Worm (Caenorhabditis elegans): Measurements from ENCODE around the gene dylt-3.

Gene dylt-3

DNA sequence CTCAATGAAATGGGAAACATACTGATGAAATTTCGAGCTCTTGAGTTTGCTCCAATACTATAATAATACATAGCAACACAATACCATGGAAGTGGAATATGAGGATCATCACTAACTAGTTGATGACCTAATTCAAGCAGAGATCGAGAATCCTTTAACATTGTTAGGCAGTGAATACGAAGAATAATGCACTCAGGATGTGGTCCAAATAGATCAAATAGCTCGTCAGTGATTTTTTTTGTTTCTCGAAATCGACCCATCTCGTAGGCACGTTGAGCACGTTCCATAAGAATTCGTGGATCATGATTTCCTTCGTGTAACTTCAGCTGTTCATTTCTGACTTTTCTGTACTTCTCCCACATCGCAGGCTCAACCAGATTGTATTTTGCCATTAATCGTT is 20.6 kb upstream of the dylt-3 start:
- TF ChIP-seq tbx-2 (tag; optimal IDR thresholded peaks at IDR 0.05) (no peak), aly-2 (tag; optimal IDR thresholded peaks at IDR 0.05) (no peak), nfya-1 (tag; optimal IDR thresholded peaks at IDR 0.05; ENCODE audit: insufficient read depth) (no peak), elt-2 (tag; optimal IDR thresholded peaks at IDR 0.05) (no peak), hmg-11 (tag; optimal IDR thresholded peaks at IDR 0.05) (no peak)

DNA sequence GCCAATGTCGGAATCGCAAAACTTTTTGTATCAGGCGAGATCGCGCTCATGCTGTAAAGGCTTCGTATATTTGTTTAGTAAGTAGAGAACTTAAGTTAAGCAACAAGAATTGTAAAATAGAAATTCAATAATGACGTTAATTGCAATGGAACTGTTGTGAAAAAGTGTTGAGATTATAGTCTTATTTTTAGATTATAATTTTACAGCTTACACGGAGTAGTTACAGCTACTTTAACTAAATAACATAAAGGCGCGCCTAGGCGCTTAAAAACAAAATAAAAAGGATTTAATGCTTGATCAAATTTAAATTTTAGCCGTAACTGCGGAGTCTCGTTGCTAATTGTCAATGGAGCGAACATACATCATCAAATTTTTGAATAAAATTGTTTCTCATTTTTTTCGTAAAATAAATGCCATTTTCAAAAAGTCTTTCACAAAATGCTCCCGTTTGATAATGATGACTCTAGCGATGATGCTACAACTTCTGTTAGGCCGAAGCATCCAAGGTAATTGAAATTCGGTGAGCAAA is 19.4 kb upstream of the dylt-3 start, which contains the start of the genes emb-27 and rrf-3:
TSS of gene emb-27 (minus strand) at position 51 of the 529 bp plus-strand sequence.
TSS of gene rrf-3 (plus strand) at position 346 of the 529 bp plus-strand sequence.
- no peak for TF ChIP-seq ceh-82 (tag; optimal IDR thresholded peaks at IDR 0.05)
- TF ChIP-seq nfya-1 (tag; optimal IDR thresholded peaks at IDR 0.05; ENCODE audit: insufficient read depth), result peak; percentile 61
- TF ChIP-seq eor-1 (tag; optimal IDR thresholded peaks at IDR 0.05), result no peak
- TF ChIP-seq egl-5 (tag; optimal IDR thresholded peaks at IDR 0.05), result peak; percentile 31
- TF ChIP-seq lin-15B (tag; optimal IDR thresholded peaks at IDR 0.05), result peak; percentile 85
- TF ChIP-seq skn-1 (tag; optimal IDR thresholded peaks at IDR 0.05), result peak; percentile 26
- TF ChIP-seq pha-4 (tag; optimal IDR thresholded peaks at IDR 0.05), result peak; percentile 82
- peak; percentile 50 for TF ChIP-seq nhr-25 (tag; optimal IDR thresholded peaks at IDR 0.05)
- no peak for TF ChIP-seq hmg-11 (tag; optimal IDR thresholded peaks at IDR 0.05)

DNA sequence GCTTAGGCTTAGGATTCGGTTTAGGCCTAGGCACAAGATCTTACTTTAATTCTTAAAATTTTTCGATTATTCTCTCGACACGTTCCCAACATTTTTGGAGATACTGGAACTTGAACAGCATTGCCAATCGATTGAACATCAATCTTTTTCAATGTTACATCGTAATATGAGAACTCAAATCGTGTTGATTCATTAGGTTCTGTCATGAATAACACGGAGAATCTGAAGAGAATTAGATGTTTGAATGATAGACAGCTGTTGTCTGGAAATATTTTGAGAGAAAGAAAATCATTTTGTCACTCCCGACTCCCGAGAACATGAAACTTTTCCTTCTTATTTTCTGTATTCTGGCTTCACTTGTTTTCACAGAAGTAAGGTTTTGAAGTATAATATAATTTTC is 12.3 kb upstream of the dylt-3 start, which contains the start of gene T05C12.15:
TSS of gene T05C12.15 (plus strand) at position 301 of the 400 bp plus-strand sequence.
- no peak for TF ChIP-seq aly-2 (tag; optimal IDR thresholded peaks at IDR 0.05)
- no peak for TF ChIP-seq pha-4 (tag; optimal IDR thresholded peaks at IDR 0.05)
- no peak for TF ChIP-seq ztf-4 (tag; optimal IDR thresholded peaks at IDR 0.05)
- TF ChIP-seq elt-2 (tag; optimal IDR thresholded peaks at IDR 0.05), result no peak
- TF ChIP-seq lsy-12 (tag; optimal IDR thresholded peaks at IDR 0.05), result no peak
- TF ChIP-seq nhr-43 (tag; optimal IDR thresholded peaks at IDR 0.05; ENCODE audit: poor library complexity, severe bottlenecking), result no peak
- TF ChIP-seq tbx-2 (tag; optimal IDR thresholded peaks at IDR 0.05), result no peak
- no peak for TF ChIP-seq nhr-77 (tag; optimal IDR thresholded peaks at IDR 0.05)
- TF ChIP-seq unc-39 (tag; optimal IDR thresholded peaks at IDR 0.05), result no peak
- no peak for TF ChIP-seq ZK546.5 (tag; optimal IDR thresholded peaks at IDR 0.05)
- no peak for TF ChIP-seq ceh-82 (tag; optimal IDR thresholded peaks at IDR 0.05)
- no peak for TF ChIP-seq mml-1 (tag; optimal IDR thresholded peaks at IDR 0.05)
- no peak for TF ChIP-seq sea-2 (GFP tag; optimal IDR thresholded peaks at IDR 0.05)
- TF ChIP-seq pqm-1 (tag; optimal IDR thresholded peaks at IDR 0.05), result no peak

DNA sequence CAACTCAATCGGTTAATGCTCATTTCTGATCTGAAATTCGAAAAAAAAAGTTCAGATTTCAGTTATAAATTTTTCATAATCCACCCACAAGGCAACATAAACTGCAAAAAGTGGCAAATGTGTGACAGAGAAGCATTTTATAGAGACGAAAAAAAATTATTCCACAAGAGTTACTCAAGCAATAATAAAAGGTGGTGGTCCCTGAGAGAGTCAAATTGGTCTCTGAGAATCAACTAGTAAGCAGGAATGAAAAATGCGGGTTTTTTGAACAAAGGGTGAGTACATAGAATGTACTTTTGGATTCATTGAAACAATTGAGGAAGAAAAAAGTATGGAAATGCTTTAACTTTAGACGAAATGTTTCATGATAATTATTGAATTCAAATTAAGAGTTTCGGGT is 11.2 kb upstream of the dylt-3 start, which contains the start of gene T05C12.11:
TSS of gene T05C12.11 (minus strand) at position 101 of the 400 bp plus-strand sequence.
- TF ChIP-seq zag-1 (tag; optimal IDR thresholded peaks at IDR 0.05) (no peak), pha-4 (tag; optimal IDR thresholded peaks at IDR 0.05) (no peak), sea-2 (GFP tag; optimal IDR thresholded peaks at IDR 0.05) (no peak), nhr-77 (tag; optimal IDR thresholded peaks at IDR 0.05) (no peak), ceh-9 (tag; optimal IDR thresholded peaks at IDR 0.05) (no peak), nhr-28 (tag; optimal IDR thresholded peaks at IDR 0.05) (no peak)

DNA sequence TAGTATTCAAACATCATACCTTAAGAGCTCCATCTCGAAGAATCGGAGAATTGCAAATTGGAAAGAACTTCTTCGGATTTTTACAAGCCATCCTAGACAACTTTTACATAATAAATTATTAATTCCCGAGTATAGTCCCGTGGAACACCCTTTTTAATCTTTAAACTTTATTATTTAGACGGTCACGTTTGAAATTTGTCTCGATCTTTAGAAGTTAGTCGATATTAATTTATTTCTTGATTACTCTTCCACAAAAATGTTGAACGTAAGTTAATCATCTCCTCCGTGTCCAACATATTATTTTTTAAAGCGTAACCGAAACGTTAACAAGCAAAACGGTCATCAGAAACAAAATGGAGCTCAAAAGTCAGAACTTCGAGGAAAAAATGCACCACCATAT is 8.1 kb upstream of the dylt-3 start, which contains the start of the genes decr-1.3 and T05C12.1:
TSS of gene decr-1.3 (minus strand) at position 101 of the 400 bp plus-strand sequence.
TSS of gene T05C12.1 (plus strand) at position 232 of the 400 bp plus-strand sequence.
- TF ChIP-seq ceh-16 (tag; optimal IDR thresholded peaks at IDR 0.05), result no peak
- TF ChIP-seq egl-27 (tag; optimal IDR thresholded peaks at IDR 0.05), result no peak

DNA sequence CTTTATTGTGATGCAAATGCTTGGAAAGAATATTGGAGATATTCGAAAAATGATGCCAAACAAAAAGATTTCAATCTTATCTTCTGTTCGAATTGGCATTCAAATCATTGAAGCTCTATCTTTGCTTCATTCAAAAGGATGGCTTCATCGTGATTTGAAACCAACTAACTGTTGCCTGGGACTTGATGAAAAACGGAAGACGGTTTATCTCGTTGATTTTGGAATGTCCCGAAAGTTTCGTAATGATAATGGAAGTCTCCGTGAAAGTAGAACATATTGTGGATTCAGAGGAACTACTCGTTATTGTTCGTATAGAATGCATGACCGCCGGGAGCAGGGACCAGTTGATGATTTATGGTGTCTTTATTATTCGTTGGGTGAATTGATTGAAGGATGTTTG is 7.4 kb upstream of the dylt-3 start:
- TF ChIP-seq ceh-16 (tag; optimal IDR thresholded peaks at IDR 0.05) (no peak), aly-2 (tag; optimal IDR thresholded peaks at IDR 0.05) (no peak), snpc-4 (tag; optimal IDR thresholded peaks at IDR 0.05) (no peak), elt-2 (tag; optimal IDR thresholded peaks at IDR 0.05) (no peak), elt-3 (tag; optimal IDR thresholded peaks at IDR 0.05) (no peak), ceh-82 (tag; optimal IDR thresholded peaks at IDR 0.05) (no peak), lin-15B (tag; optimal IDR thresholded peaks at IDR 0.05) (no peak)

DNA sequence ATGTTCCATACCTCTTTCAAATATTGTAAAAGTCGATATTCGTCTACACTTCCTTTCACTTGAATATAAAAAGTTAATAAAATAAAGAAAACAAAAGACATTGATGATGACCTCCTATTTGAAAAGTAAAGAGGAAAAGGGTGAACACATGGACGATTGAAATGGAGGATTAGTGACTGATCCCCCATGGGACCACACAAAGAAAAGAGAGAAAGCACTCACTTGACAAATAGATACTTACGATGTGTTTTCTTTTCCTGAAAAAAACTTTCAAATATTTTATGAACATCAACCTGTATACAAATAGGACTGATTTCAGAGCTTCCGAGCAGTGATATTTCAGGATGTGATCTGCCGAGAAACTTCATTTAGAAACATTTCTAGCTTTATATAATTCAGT is 4.4 kb upstream of the dylt-3 start, which contains the start of gene acr-14:
TSS of gene acr-14 (minus strand) at position 101 of the 400 bp plus-strand sequence.
- TF ChIP-seq jun-1 (tag; optimal IDR thresholded peaks at IDR 0.05) (no peak), hmg-11 (tag; optimal IDR thresholded peaks at IDR 0.05) (no peak), nfya-1 (tag; optimal IDR thresholded peaks at IDR 0.05; ENCODE audit: insufficient read depth) (no peak), daf-12 (tag; optimal IDR thresholded peaks at IDR 0.05) (no peak), egl-5 (tag; optimal IDR thresholded peaks at IDR 0.05) (no peak), unc-62 (GFP tag; optimal IDR thresholded peaks at IDR 0.05) (no peak), elt-3 (tag; optimal IDR thresholded peaks at IDR 0.05) (no peak), mml-1 (tag; optimal IDR thresholded peaks at IDR 0.05) (no peak), ceh-9 (tag; optimal IDR thresholded peaks at IDR 0.05) (no peak), pqm-1 (tag; optimal IDR thresholded peaks at IDR 0.05) (no peak), nhr-43 (tag; optimal IDR thresholded peaks at IDR 0.05; ENCODE audit: poor library complexity, severe bottlenecking) (no peak), lin-15B (tag; optimal IDR thresholded peaks at IDR 0.05) (no peak), tbx-2 (tag; optimal IDR thresholded peaks at IDR 0.05) (no peak), fkh-10 (GFP tag; optimal IDR thresholded peaks at IDR 0.05) (no peak)
